Fruit fly (Drosophila melanogaster): ENCODE results near the gene CG5177.

The CG5177 gene

dm6 chr2L:7427067-7427785 lies 22.2 kb downstream of the CG5177 start (continued):
- TF ChIP-seq CG11456 (GFP tag; IDR thresholded peaks at IDR 0.05): no peak
- TF ChIP-seq ac (GFP tag; optimal IDR thresholded peaks at IDR 0.05): no peak
- no peak for TF ChIP-seq CG7928 (GFP tag; optimal IDR thresholded peaks at IDR 0.05)
- TF ChIP-seq sug (tag; optimal IDR thresholded peaks at IDR 0.05): peak; percentile 65
- no peak for TF ChIP-seq sc (optimal IDR thresholded peaks at IDR 0.05)
- no peak for TF ChIP-seq sc (GFP tag; optimal IDR thresholded peaks at IDR 0.05)
- no peak for TF ChIP-seq Ravus (GFP tag; IDR thresholded peaks at IDR 0.05)
- TF ChIP-seq CG8388 (GFP tag; optimal IDR thresholded peaks at IDR 0.05): no peak
- peak; percentile 83 for TF ChIP-seq CTCF (GFP tag; optimal IDR thresholded peaks at IDR 0.05)
- TF ChIP-seq CrebB (tag; optimal IDR thresholded peaks at IDR 0.05): no peak
- no peak for TF ChIP-seq Sox102F (GFP tag; optimal IDR thresholded peaks at IDR 0.05)
- TF ChIP-seq Sin3A (optimal IDR thresholded peaks at IDR 0.05): no peak
- no peak for TF ChIP-seq Stat92E (GFP tag; optimal IDR thresholded peaks at IDR 0.05)
- TF ChIP-seq CG15514 (GFP tag; optimal IDR thresholded peaks at IDR 0.05): no peak
- TF ChIP-seq al (GFP tag; IDR thresholded peaks at IDR 0.05): no peak
- no peak for TF ChIP-seq dysf (GFP tag; IDR thresholded peaks at IDR 0.05)
- TF ChIP-seq mld (GFP tag; IDR thresholded peaks at IDR 0.05; ENCODE audit: partially characterized antibody): 0 out of 3 replicates have a peak, but pooled peaks have one; percentile 39
- no peak for TF ChIP-seq NC2α (GFP tag; optimal IDR thresholded peaks at IDR 0.05)
- no peak for TF ChIP-seq CG5245 (GFP tag; optimal IDR thresholded peaks at IDR 0.05)
- TF ChIP-seq Dfd (GFP tag; optimal IDR thresholded peaks at IDR 0.05): no peak
- TF ChIP-seq Rfx (GFP tag; IDR thresholded peaks at IDR 0.05): no peak
- no peak for TF ChIP-seq pzg (GFP tag; optimal IDR thresholded peaks at IDR 0.05)
- TF ChIP-seq CG11560 (tag; IDR thresholded peaks at IDR 0.05): no peak
- TF ChIP-seq pita (GFP tag; optimal IDR thresholded peaks at IDR 0.05): no peak
- no peak for TF ChIP-seq gsb-n (tag; optimal IDR thresholded peaks at IDR 0.05)
- TF ChIP-seq ase (GFP tag; IDR thresholded peaks at IDR 0.05): no peak
- TF ChIP-seq exex (tag; optimal IDR thresholded peaks at IDR 0.05): peak; percentile 90
- TF ChIP-seq HmgZ (tag; optimal IDR thresholded peaks at IDR 0.05): peak; percentile 27
- TF ChIP-seq CG4854 (GFP tag; optimal IDR thresholded peaks at IDR 0.05): no peak
- no peak for TF ChIP-seq CG8924 (tag; optimal IDR thresholded peaks at IDR 0.05)
- no peak for TF ChIP-seq CHES-1-like (GFP tag; optimal IDR thresholded peaks at IDR 0.05)
- no peak for TF ChIP-seq CG2129 (GFP tag; IDR thresholded peaks at IDR 0.05; ENCODE audit: partially characterized antibody)
- no peak for TF ChIP-seq Bteb2 (GFP tag; optimal IDR thresholded peaks at IDR 0.05)
- TF ChIP-seq CG6813 (GFP tag; optimal IDR thresholded peaks at IDR 0.05): peak; percentile 59
- TF ChIP-seq Fer3 (tag; optimal IDR thresholded peaks at IDR 0.05): no peak
- no peak for TF ChIP-seq CG2116 (GFP tag; optimal IDR thresholded peaks at IDR 0.05)
- TF ChIP-seq kay (GFP tag; optimal IDR thresholded peaks at IDR 0.05): no peak
- no peak for TF ChIP-seq HLH3B (GFP tag; IDR thresholded peaks at IDR 0.05)
- no peak for TF ChIP-seq row (GFP tag; IDR thresholded peaks at IDR 0.05)
- TF ChIP-seq NFAT (GFP tag; IDR thresholded peaks at IDR 0.05): no peak
- TF ChIP-seq NfI (GFP tag; optimal IDR thresholded peaks at IDR 0.05): no peak
- no peak for TF ChIP-seq jing (GFP tag; optimal IDR thresholded peaks at IDR 0.05)
- no peak for TF ChIP-seq Jarid2 (GFP tag; optimal IDR thresholded peaks at IDR 0.05)
- peak; percentile 14 for TF ChIP-seq Hand (GFP tag; optimal IDR thresholded peaks at IDR 0.05)
- TF ChIP-seq CG30403 (GFP tag; optimal IDR thresholded peaks at IDR 0.05): no peak
- no peak for TF ChIP-seq CG10267 (tag; optimal IDR thresholded peaks at IDR 0.05)
- no peak for TF ChIP-seq chif (GFP tag; optimal IDR thresholded peaks at IDR 0.05)
- no peak for TF ChIP-seq CG11695 (GFP tag; IDR thresholded peaks at IDR 0.05)
- TF ChIP-seq Side (GFP tag; optimal IDR thresholded peaks at IDR 0.05): no peak
- TF ChIP-seq slou (GFP tag; optimal IDR thresholded peaks at IDR 0.05): no peak
- no peak for TF ChIP-seq lov (optimal IDR thresholded peaks at IDR 0.05)
- no peak for TF ChIP-seq lov (GFP tag; IDR thresholded peaks at IDR 0.05)

Measured in whole organism, embryonic.